Worm (Caenorhabditis elegans): ENCODE data around the gene K01A2.10.

DNA sequence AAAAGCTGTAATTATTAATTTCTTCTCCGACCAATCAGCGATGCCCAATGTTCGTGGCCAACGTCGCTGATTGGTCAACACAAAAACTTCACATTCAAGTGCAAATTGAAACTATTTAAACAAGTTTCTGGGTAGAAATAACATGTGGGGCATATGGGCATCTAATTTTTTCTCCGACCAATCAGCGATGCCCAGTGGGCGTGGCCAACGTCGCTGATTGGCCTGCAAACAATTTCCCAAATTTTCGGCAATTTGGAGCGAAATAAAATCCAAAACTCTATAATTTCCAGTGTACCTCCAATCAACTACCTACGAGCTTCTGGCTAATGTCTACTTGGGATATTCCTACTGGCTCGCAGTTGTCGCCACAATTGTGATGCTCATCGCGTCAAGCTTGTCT, 18.4 kb upstream of the K01A2.10 start:
- TF ChIP-seq ceh-36 (tag; optimal IDR thresholded peaks at IDR 0.05) = no peak
- no peak for TF ChIP-seq tbx-11 (GFP tag; IDR thresholded peaks at IDR 0.05)
- no peak for TF ChIP-seq ama-1 (optimal IDR thresholded peaks at IDR 0.05)
- no peak for TF ChIP-seq flt-1 (GFP tag; IDR thresholded peaks at IDR 0.05)
- TF ChIP-seq F13C5.2 (tag; optimal IDR thresholded peaks at IDR 0.05) = no peak
- no peak for TF ChIP-seq aly-1 (tag; optimal IDR thresholded peaks at IDR 0.05)
- TF ChIP-seq tbx-37 (GFP tag; conservative IDR thresholded peaks at IDR 0.05) = no peak
- TF ChIP-seq scrt-1 (GFP tag; IDR thresholded peaks at IDR 0.05) = no peak
- no peak for TF ChIP-seq ets-7 (tag; optimal IDR thresholded peaks at IDR 0.05)
- no peak for TF ChIP-seq ceh-13 (GFP tag; optimal IDR thresholded peaks at IDR 0.05)
- no peak for TF ChIP-seq B0310.2 (tag; optimal IDR thresholded peaks at IDR 0.05)
